Fruit fly (Drosophila melanogaster): ENCODE results near the gene CG42713.

Gene CG42713

dm6 chr2L:8845931-8846330 is 45.3 kb upstream of the CG42713 start (continued):
- TF ChIP-seq CG14710 (tag; optimal IDR thresholded peaks at IDR 0.05): peak; percentile 58
- peak; percentile 80 for TF ChIP-seq PHDP (tag; optimal IDR thresholded peaks at IDR 0.05)
- TF ChIP-seq CG17328 (GFP tag; IDR thresholded peaks at IDR 0.05): peak; percentile 78
- peak; percentile 49 for TF ChIP-seq CG6765 (GFP tag; optimal IDR thresholded peaks at IDR 0.05)
- TF ChIP-seq Hr51 (GFP tag; optimal IDR thresholded peaks at IDR 0.05): peak in 1 of 2 experiments; percentile 88
- peak; percentile 83 for TF ChIP-seq unpg (GFP tag; optimal IDR thresholded peaks at IDR 0.05)
- peak; percentile 91 for TF ChIP-seq Lhr (GFP tag; optimal IDR thresholded peaks at IDR 0.05)
- TF ChIP-seq CG18262 (tag; optimal IDR thresholded peaks at IDR 0.05): peak; percentile 53
- peak; percentile 56 for TF ChIP-seq Six4 (GFP tag; optimal IDR thresholded peaks at IDR 0.05)
- TF ChIP-seq sob (GFP tag; IDR thresholded peaks at IDR 0.05): peak; percentile 79
- TF ChIP-seq insv (GFP tag; optimal IDR thresholded peaks at IDR 0.05): peak; percentile 16 to 76
- TF ChIP-seq CG15073 (GFP tag; optimal IDR thresholded peaks at IDR 0.05): peak; percentile 11
- no peak for TF ChIP-seq unc-4 (GFP tag; IDR thresholded peaks at IDR 0.05; ENCODE audit: partially characterized antibody)
- TF ChIP-seq CG10462 (GFP tag; optimal IDR thresholded peaks at IDR 0.05): peak; percentile 81
- peak; percentile 63 for TF ChIP-seq ewg (GFP tag; optimal IDR thresholded peaks at IDR 0.05)
- peak; percentile 46 for TF ChIP-seq az2 (GFP tag; optimal IDR thresholded peaks at IDR 0.05)
- peak; percentile 80 for TF ChIP-seq CG10543 (GFP tag; optimal IDR thresholded peaks at IDR 0.05)
- 0 out of 2 replicates have a peak, but pooled peaks have one; percentile 11 for TF ChIP-seq klu (GFP tag; IDR thresholded peaks at IDR 0.05)
- TF ChIP-seq sqz (GFP tag; optimal IDR thresholded peaks at IDR 0.05): peak; percentile 35
- TF ChIP-seq CG13624 (GFP tag; optimal IDR thresholded peaks at IDR 0.05): peak; percentile 63
- TF ChIP-seq CG10274 (GFP tag; optimal IDR thresholded peaks at IDR 0.05): peak; percentile 0
- no peak for TF ChIP-seq CG10321 (GFP tag; IDR thresholded peaks at IDR 0.05)
- peak; percentile 70 for TF ChIP-seq CG7745 (tag; optimal IDR thresholded peaks at IDR 0.05)
- TF ChIP-seq CG17829 (tag; optimal IDR thresholded peaks at IDR 0.05): peak; percentile 36
- peak; percentile 74 for TF ChIP-seq CG10431 (GFP tag; optimal IDR thresholded peaks at IDR 0.05)
- TF ChIP-seq zfh2 (GFP tag; optimal IDR thresholded peaks at IDR 0.05): peak; percentile 61
- TF ChIP-seq CG32772 (GFP tag; IDR thresholded peaks at IDR 0.05): no peak
- peak; percentile 59 for TF ChIP-seq NfI (GFP tag; optimal IDR thresholded peaks at IDR 0.05)
- peak; percentile 27 for TF ChIP-seq gcm2 (GFP tag; optimal IDR thresholded peaks at IDR 0.05)
- no peak for TF ChIP-seq sisA (GFP tag; IDR thresholded peaks at IDR 0.05)
- no peak for TF ChIP-seq repo (GFP tag; optimal IDR thresholded peaks at IDR 0.05)
- TF ChIP-seq pita (GFP tag; optimal IDR thresholded peaks at IDR 0.05): no peak
- TF ChIP-seq CG9609 (GFP tag; optimal IDR thresholded peaks at IDR 0.05): peak; percentile 82
- peak; percentile 29; the same call in 1 of the 3 replicates for TF ChIP-seq B-H1 (GFP tag; IDR thresholded peaks at IDR 0.05)
- peak; percentile 49 for TF ChIP-seq CG16815 (GFP tag; optimal IDR thresholded peaks at IDR 0.05)
- peak; percentile 91 for TF ChIP-seq CG1603 (tag; optimal IDR thresholded peaks at IDR 0.05)
- peak; percentile 56 for TF ChIP-seq CG2712 (tag; optimal IDR thresholded peaks at IDR 0.05)
- no peak for TF ChIP-seq ab (GFP tag; optimal IDR thresholded peaks at IDR 0.05)
- peak; percentile 76; the same call in 1 of the 2 replicates for TF ChIP-seq Awh (GFP tag; IDR thresholded peaks at IDR 0.05)
- TF ChIP-seq CG8944 (GFP tag; optimal IDR thresholded peaks at IDR 0.05): peak; percentile 84
- peak; percentile 86 for TF ChIP-seq CG18599 (GFP tag; optimal IDR thresholded peaks at IDR 0.05)
- no peak for TF ChIP-seq Trl (optimal IDR thresholded peaks at IDR 0.05)
- peak; percentile 85 for TF ChIP-seq Trl (GFP tag; optimal IDR thresholded peaks at IDR 0.05)
- peak; percentile 93 for TF ChIP-seq CG8089 (GFP tag; optimal IDR thresholded peaks at IDR 0.05)
- peak; percentile 96 for TF ChIP-seq CG2875 (GFP tag; optimal IDR thresholded peaks at IDR 0.05)
- TF ChIP-seq lola (GFP tag; optimal IDR thresholded peaks at IDR 0.05): peak in 1 of 3 experiments; percentile 63
- TF ChIP-seq CG9817 (tag; optimal IDR thresholded peaks at IDR 0.05): peak; percentile 67
- peak; percentile 50 for TF ChIP-seq CG6854 (GFP tag; optimal IDR thresholded peaks at IDR 0.05)
- TF ChIP-seq sna (GFP tag; IDR thresholded peaks at IDR 0.05; ENCODE audit: partially characterized antibody): no peak
- TF ChIP-seq grn (GFP tag; optimal IDR thresholded peaks at IDR 0.05): peak; percentile 54

Data from whole organism, embryonic.